Worm (Caenorhabditis elegans) whole organism, midembryonic: Measurements from ENCODE around the gene C07H4.1.

Experiments
- T22C8.4 ChIP-seq: fragments of 200-800 bp; sonication (Bioruptor generic); IDR thresholded peaks from 2 replicates; pipeline ENCODE4 v1.3.6; 2022; ENCODE audit warnings: missing genetic modification characterization, missing compliant biosample characterization
- cog-1 ChIP-seq: sonication (generic microtip); optimal IDR thresholded peaks from 2 replicates; lab custom pipeline; 2016; ENCODE audit warnings: missing genetic modification characterization, missing compliant biosample characterization
- flt-1 ChIP-seq: fragments of 200-800 bp; sonication (Bioruptor generic); IDR thresholded peaks from 2 replicates; pipeline ENCODE4 v1.3.6; 2022; ENCODE audit warnings: missing genetic modification characterization, missing compliant biosample characterization
- klf-2 ChIP-seq: fragments of 200-800 bp; sonication (Bioruptor generic); conservative IDR thresholded peaks from 2 replicates; pipeline ENCODE4 v1.3.6; 2022; ENCODE audit warnings: missing genetic modification reagents, missing genetic modification characterization, missing compliant biosample characterization
- med-1 ChIP-seq: sonication (generic microtip); optimal IDR thresholded peaks from 2 replicates; lab custom pipeline; 2017; ENCODE audit warnings: missing genetic modification characterization, mild to moderate bottlenecking, missing compliant biosample characterization, antibody characterized with exemption, missing genetic modification reagents; ENCODE audit not compliant: insufficient read depth
- ref-1 ChIP-seq: fragments of 200-800 bp; sonication (Bioruptor generic); conservative IDR thresholded peaks from 2 replicates; pipeline ENCODE4 v1.3.6; 2022; ENCODE audit warnings: missing genetic modification reagents, missing genetic modification characterization, missing compliant biosample characterization
- tab-1 ChIP-seq: fragments of 200-800 bp; sonication (Bioruptor generic); IDR thresholded peaks from 2 replicates; pipeline ENCODE4 v1.3.6; 2022; ENCODE audit warnings: missing genetic modification characterization, missing compliant biosample characterization
- ztf-23 ChIP-seq: fragments of 200-800 bp; sonication (Bioruptor generic); IDR thresholded peaks from 2 replicates; pipeline ENCODE4 v1.3.6; 2022; ENCODE audit warnings: missing genetic modification reagents, missing genetic modification characterization, missing compliant biosample characterization
- ztf-29 ChIP-seq: fragments of 200-800 bp; sonication (Bioruptor generic); IDR thresholded peaks from 2 replicates; pipeline ENCODE4 v1.3.6; 2022; ENCODE audit warnings: missing genetic modification reagents, missing genetic modification characterization, missing compliant biosample characterization

The C07H4.1 gene

DNA sequence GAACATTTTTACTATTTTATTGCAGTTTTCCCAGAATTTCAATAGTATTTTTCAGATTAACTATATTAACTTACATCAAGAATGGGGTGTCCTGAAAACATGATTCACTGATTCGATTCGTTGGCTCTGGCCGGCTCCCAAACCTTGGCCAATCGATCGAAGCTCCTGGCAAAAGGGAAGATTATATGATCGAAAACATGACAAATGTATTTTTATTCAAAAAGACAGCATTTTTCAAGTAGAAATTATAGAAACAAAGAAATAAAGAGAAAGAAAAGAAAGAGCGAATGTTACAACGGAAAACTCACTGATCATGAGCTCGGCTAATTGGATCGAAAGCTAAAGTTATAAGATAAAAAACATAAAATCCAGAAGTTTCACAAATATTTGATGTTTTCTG lies 22.7 kb downstream of the C07H4.1 start, which contains the start of gene T24B8.4:
TSS of gene T24B8.4 (minus strand) at position 101 of the 400 bp plus-strand sequence.
- TF ChIP-seq T22C8.4 (GFP tag; lab: Robert Waterston, UW) = no peak
- TF ChIP-seq tab-1 = no peak
- TF ChIP-seq ref-1 (GFP tag; lab: Robert Waterston, UW) = no peak
- no peak for TF ChIP-seq cog-1

DNA sequence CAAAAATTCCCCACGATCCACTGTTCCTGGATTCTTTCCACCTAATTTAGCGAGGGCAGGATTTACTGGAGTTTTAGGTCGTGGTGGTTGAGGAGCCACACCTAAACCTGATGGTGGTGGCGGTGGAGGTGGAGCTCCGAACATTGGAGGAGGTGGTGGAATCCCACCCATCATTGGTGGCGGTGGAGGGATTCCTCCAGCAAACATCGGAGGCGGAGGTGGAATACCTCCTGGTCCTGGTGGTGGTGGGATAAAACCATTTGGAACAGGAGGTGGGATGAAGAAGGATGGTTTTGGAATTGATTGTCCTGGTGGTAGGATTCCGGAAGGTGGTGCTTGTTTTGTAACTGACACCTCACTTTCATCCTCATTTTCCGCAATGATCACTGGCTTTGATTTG lies 23.6 kb downstream of the C07H4.1 start:
- no peak for TF ChIP-seq med-1 (GFP tag; lab: Kevin White, UChicago)
- TF ChIP-seq flt-1 (GFP tag; lab: Robert Waterston, UW) = no peak
- TF ChIP-seq klf-2 (GFP tag; lab: Robert Waterston, UW) = no peak
- TF ChIP-seq T22C8.4 (GFP tag; lab: Robert Waterston, UW) = no peak
- TF ChIP-seq ref-1 (GFP tag; lab: Robert Waterston, UW) = no peak
- TF ChIP-seq ztf-29 (GFP tag; lab: Robert Waterston, UW) = no peak
- no peak for TF ChIP-seq ztf-23 (GFP tag; lab: Robert Waterston, UW)
- TF ChIP-seq tab-1 = no peak
- no peak for TF ChIP-seq cog-1

DNA sequence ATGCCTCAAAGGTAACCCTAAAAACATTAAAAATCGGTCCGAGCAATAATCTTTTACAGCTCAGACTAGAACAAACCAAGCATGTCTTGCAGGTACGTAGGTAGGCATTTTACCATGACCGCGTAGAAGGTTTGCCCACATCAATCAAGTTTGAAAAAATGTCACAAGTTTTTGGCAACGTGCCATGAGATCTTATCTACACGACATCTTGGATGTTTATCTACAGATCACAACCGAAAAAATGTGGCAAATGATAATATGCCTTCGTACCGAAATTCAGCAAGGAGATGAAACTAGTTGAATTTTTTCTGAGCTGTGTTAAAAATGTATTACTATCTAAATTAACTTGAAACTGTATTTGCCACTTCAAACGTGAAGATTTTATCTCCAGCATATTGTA lies 29.0 kb downstream of the C07H4.1 start:
- TF ChIP-seq flt-1 (GFP tag; lab: Robert Waterston, UW) (no peak), med-1 (GFP tag; lab: Kevin White, UChicago) (no peak), klf-2 (GFP tag; lab: Robert Waterston, UW) (no peak), ref-1 (GFP tag; lab: Robert Waterston, UW) (no peak), ztf-29 (GFP tag; lab: Robert Waterston, UW) (no peak), T22C8.4 (GFP tag; lab: Robert Waterston, UW) (no peak), tab-1 (no peak), ztf-23 (GFP tag; lab: Robert Waterston, UW) (no peak), cog-1 (no peak)

DNA sequence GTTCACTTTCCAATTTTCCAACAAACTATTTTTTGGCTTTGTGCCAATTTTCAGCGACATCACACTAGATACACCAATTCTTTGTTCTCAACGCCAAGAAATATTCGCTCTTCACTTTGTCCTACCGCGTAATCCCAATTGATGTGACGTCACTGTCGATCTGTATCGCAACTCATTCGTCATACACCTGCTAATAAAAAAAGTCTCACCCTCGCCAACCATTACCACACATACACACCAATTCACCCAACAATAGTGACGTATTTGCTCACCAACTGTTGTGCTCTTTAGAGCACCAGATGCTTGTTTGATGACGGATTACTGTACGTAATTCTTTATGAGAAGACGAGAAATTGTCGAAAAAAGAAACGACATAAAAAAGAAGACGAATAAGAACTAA lies 30.1 kb downstream of the C07H4.1 start:
- TF ChIP-seq klf-2 (GFP tag; lab: Robert Waterston, UW) = no peak
- no peak for TF ChIP-seq tab-1
- TF ChIP-seq T22C8.4 (GFP tag; lab: Robert Waterston, UW) = no peak
- TF ChIP-seq flt-1 (GFP tag; lab: Robert Waterston, UW) = no peak
- TF ChIP-seq med-1 (GFP tag; lab: Kevin White, UChicago) = no peak
- no peak for TF ChIP-seq cog-1
- no peak for TF ChIP-seq ref-1 (GFP tag; lab: Robert Waterston, UW)
- TF ChIP-seq ztf-29 (GFP tag; lab: Robert Waterston, UW) = no peak
- TF ChIP-seq ztf-23 (GFP tag; lab: Robert Waterston, UW) = no peak

DNA sequence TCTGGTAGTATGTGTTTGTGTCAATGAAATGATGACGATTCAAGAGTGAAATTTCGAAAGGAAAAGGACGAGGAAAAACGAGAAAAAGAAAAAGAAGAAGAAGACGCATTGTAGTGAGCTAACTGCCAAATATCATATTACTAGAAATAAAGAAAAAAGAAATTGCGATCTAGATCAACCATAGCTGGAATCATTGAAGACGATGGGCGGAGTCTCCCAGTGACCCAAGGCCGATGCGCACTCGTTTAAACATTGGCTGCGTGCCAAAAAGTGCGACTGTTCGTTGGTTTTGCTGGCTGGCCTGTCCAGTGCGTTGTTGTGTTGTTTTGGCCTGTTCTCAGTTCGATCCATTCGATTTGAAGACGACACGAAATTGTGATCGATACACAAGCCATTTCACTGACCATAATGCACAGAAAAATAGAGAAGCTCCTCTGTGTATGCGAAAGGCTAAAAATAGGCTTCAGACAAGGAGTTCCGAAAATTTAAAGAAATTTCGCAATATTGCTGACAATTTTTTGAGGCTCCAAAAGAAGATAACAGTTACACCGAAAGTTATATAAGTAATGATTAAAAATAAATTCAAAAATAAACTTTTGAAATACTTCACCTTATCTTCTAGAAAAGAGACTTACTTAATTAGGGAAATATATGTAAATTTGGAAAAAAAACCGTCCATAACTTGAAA lies 31.1 kb downstream of the C07H4.1 start:
- TF ChIP-seq flt-1 (GFP tag; lab: Robert Waterston, UW) (no peak), ztf-29 (GFP tag; lab: Robert Waterston, UW) (no peak), klf-2 (GFP tag; lab: Robert Waterston, UW) (no peak), ztf-23 (GFP tag; lab: Robert Waterston, UW) (no peak), T22C8.4 (GFP tag; lab: Robert Waterston, UW) (no peak), ref-1 (GFP tag; lab: Robert Waterston, UW) (no peak)

DNA sequence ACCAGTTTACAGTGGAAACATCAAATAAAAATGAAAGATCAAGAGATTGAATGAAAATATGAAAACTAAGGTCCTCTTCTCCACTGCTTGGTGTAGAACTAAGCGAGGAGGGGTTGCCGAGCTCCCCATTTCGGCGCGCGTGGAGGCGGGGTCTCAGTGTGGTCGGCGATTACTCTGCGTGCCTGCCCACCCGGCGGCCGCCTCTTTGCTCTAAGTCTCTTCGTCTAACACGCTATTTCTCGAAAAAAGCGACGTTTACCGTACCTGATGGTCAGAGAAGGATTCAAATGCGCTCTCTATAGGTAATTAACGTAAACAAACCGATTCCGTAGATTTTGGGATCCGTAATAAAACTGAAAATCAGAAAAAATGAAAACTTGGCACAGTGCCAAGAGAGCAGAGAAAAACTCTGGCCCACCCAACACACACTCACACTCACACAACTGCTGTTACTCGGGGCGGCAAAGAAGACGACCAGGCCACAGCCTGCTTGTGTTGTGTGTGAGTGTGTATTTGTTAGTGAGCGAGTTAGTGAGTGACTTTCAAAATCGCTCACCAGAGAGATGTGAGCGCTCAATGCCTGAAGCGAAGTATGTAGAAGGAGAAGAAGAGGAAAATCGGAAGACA lies 31.8 kb downstream of the C07H4.1 start:
- TF ChIP-seq T22C8.4 (GFP tag; lab: Robert Waterston, UW) (no peak), med-1 (GFP tag; lab: Kevin White, UChicago) (no peak), cog-1 (peak; percentile 75), ztf-29 (GFP tag; lab: Robert Waterston, UW) (peak; percentile 7; the same call in 1 of the 2 replicates), tab-1 (0 out of 2 replicates have a peak, but pooled peaks have one; percentile 21), flt-1 (GFP tag; lab: Robert Waterston, UW) (peak; percentile 29; the same call in 1 of the 2 replicates)

DNA sequence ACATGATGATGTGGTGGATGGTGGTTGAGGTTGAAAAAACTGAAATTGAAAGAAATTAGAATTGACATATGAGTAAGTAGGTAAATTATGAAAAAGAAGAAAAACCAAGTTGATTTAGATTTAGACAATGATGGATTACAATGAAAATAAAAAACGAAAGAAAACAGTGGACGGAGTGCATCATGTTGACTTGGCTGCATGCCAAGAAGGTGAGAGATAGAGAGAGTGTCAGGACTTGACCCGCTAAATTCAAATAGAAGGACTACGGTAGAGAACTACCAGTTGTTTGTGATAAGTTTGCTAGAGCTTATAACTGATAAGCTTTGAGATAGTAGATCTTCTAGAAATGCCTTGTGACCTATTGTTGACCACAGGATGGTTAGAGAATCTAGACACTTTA lies 32.4 kb downstream of the C07H4.1 start, which contains the start of gene T24B8.3:
TSS of gene T24B8.3 (minus strand) at position 39 of the 400 bp plus-strand sequence.
- no peak for TF ChIP-seq cog-1
- TF ChIP-seq tab-1 = 0 out of 2 replicates have a peak, but pooled peaks have one; percentile 6
- no peak for TF ChIP-seq flt-1 (GFP tag; lab: Robert Waterston, UW)
- TF ChIP-seq T22C8.4 (GFP tag; lab: Robert Waterston, UW) = no peak
- no peak for TF ChIP-seq ztf-23 (GFP tag; lab: Robert Waterston, UW)
- no peak for TF ChIP-seq ztf-29 (GFP tag; lab: Robert Waterston, UW)
- no peak for TF ChIP-seq ref-1 (GFP tag; lab: Robert Waterston, UW)

DNA sequence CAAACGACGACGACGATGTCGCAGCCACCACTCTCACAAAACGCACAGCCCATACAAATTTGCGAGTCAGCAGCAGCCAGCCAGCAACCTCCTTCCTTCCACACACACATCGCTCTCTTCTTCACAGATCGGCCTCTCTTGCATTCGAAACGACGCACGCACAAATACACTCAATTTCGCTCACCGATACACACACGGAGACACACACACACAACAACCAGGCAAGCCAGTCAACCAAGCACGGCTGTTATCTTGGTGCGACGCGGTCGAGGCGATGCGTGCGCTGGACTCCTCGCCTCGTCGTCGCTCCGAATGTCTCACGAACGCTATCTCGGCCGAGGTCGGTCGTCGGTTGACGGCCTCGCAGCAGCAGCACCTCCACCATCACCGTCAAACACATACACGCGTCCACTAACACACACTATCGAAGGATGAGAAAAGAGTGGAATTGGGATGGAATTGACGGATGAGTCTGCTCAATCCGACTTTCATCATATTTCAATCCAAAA lies 33.1 kb downstream of the C07H4.1 start:
- no peak for TF ChIP-seq T22C8.4 (GFP tag; lab: Robert Waterston, UW)
- peak; percentile 71 for TF ChIP-seq flt-1 (GFP tag; lab: Robert Waterston, UW)
- no peak for TF ChIP-seq klf-2 (GFP tag; lab: Robert Waterston, UW)
- TF ChIP-seq ztf-29 (GFP tag; lab: Robert Waterston, UW) = peak; percentile 75
- TF ChIP-seq med-1 (GFP tag; lab: Kevin White, UChicago) = no peak
- TF ChIP-seq tab-1 = peak; percentile 53; the same call in 1 of the 2 replicates
- peak; percentile 61 for TF ChIP-seq ztf-23 (GFP tag; lab: Robert Waterston, UW)
- TF ChIP-seq cog-1 = peak; percentile 93
- TF ChIP-seq ref-1 (GFP tag; lab: Robert Waterston, UW) = no peak

DNA sequence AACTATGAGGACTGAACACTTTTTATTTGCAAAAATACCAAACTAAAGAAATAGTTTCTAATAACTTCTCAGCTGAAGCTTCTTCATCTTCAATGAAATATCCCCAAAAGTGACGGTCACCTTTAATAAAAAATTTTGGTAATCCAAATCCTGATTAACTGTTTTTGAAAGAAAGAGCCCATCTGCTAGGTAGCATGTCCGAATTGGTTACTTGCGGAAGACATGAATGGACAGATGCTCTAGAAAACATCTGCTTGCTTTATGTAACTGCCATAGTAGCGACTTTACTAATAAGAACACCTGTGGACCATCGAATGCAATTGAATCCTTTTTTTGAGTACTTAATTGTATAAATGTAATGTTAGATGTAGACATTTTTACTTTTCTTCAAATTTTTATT lies 34.5 kb downstream of the C07H4.1 start:
- no peak for TF ChIP-seq klf-2 (GFP tag; lab: Robert Waterston, UW)
- no peak for TF ChIP-seq ztf-23 (GFP tag; lab: Robert Waterston, UW)
- TF ChIP-seq ref-1 (GFP tag; lab: Robert Waterston, UW) = no peak
- 0 out of 2 replicates have a peak, but pooled peaks have one; percentile 20 for TF ChIP-seq ztf-29 (GFP tag; lab: Robert Waterston, UW)
- peak; percentile 56; the same call in 1 of the 2 replicates for TF ChIP-seq flt-1 (GFP tag; lab: Robert Waterston, UW)
- no peak for TF ChIP-seq tab-1
